Fruit fly (Drosophila melanogaster): ENCODE data around the gene CG13994.

Gene CG13994

DNA sequence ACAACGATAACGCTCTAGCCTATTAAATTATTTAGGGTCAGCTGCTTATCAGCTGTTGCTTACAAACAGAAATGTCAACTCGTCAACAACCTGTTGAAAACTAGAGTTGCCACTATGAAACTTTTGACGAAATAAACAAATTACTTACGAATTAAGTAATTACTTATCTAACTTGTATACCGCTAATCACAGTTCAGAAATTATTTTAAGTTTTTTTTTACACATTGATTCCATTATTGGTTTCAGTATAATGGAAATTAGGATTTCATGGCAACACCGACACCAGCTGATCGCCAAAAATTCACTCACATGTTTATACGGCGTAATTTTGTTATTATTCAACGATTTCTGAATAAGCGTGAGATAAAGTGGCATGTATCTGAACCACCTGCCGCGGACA, 25.0 kb upstream of the CG13994 start, which contains the start of the genes CG9117 and CG31643 (continued):
- TF ChIP-seq CG14050 (GFP tag; IDR thresholded peaks at IDR 0.05): no peak
- peak; percentile 82 for TF ChIP-seq lilli (GFP tag; optimal IDR thresholded peaks at IDR 0.05)
- no peak for TF ChIP-seq CG5180 (GFP tag; optimal IDR thresholded peaks at IDR 0.05)
- no peak for TF ChIP-seq D19A (tag; optimal IDR thresholded peaks at IDR 0.05)
- no peak for TF ChIP-seq gem (tag; optimal IDR thresholded peaks at IDR 0.05)
- TF ChIP-seq Nf-YB (GFP tag; optimal IDR thresholded peaks at IDR 0.05): peak; percentile 10
- TF ChIP-seq fd3F (GFP tag; optimal IDR thresholded peaks at IDR 0.05): peak; percentile 34
- TF ChIP-seq CG3726 (GFP tag; IDR thresholded peaks at IDR 0.05): no peak
- TF ChIP-seq CG14860 (GFP tag; IDR thresholded peaks at IDR 0.05; ENCODE audit: partially characterized antibody): no peak
- TF ChIP-seq Nf-YC (tag; optimal IDR thresholded peaks at IDR 0.05): no peak
- peak; percentile 2 for TF ChIP-seq Oli (tag; optimal IDR thresholded peaks at IDR 0.05)
- no peak for TF ChIP-seq Ravus (GFP tag; IDR thresholded peaks at IDR 0.05)
- no peak for TF ChIP-seq CG10274 (GFP tag; optimal IDR thresholded peaks at IDR 0.05)
- TF ChIP-seq CG13123 (GFP tag; optimal IDR thresholded peaks at IDR 0.05): no peak
- peak; percentile 65 for TF ChIP-seq CG9609 (GFP tag; optimal IDR thresholded peaks at IDR 0.05)
- no peak for TF ChIP-seq HLH4C (GFP tag; IDR thresholded peaks at IDR 0.05; ENCODE audit: partially characterized antibody)
- TF ChIP-seq pan (optimal IDR thresholded peaks at IDR 0.05): no peak
- no peak for TF ChIP-seq pan (GFP tag; optimal IDR thresholded peaks at IDR 0.05 in 1 of 2, IDR thresholded peaks at IDR 0.05 in 1 of 2)
- no peak for TF ChIP-seq CG1024 (GFP tag; IDR thresholded peaks at IDR 0.05)
- peak; percentile 71 for TF ChIP-seq Side (GFP tag; optimal IDR thresholded peaks at IDR 0.05)
- peak; percentile 26 for TF ChIP-seq YL-1 (GFP tag; optimal IDR thresholded peaks at IDR 0.05)
- TF ChIP-seq Hey (tag; optimal IDR thresholded peaks at IDR 0.05): no peak
- TF ChIP-seq sens (GFP tag): peak; percentile 97
- TF ChIP-seq sob (GFP tag; IDR thresholded peaks at IDR 0.05): peak; percentile 58; the same call in 1 of the 2 replicates
- peak; percentile 31; the same call in 1 of the 2 replicates for TF ChIP-seq vvl (GFP tag; IDR thresholded peaks at IDR 0.05)
- TF ChIP-seq ewg (GFP tag; optimal IDR thresholded peaks at IDR 0.05): peak; percentile 28
- TF ChIP-seq CG2202 (tag; optimal IDR thresholded peaks at IDR 0.05): no peak
- TF ChIP-seq CG11560 (tag; IDR thresholded peaks at IDR 0.05): no peak
- TF ChIP-seq CG15073 (GFP tag; optimal IDR thresholded peaks at IDR 0.05): no peak
- no peak for TF ChIP-seq CG31441 (GFP tag; IDR thresholded peaks at IDR 0.05)
- TF ChIP-seq tap (tag; optimal IDR thresholded peaks at IDR 0.05): no peak
- TF ChIP-seq CG12391 (tag; optimal IDR thresholded peaks at IDR 0.05): peak; percentile 76
- TF ChIP-seq kay (GFP tag; optimal IDR thresholded peaks at IDR 0.05): peak; percentile 33
- no peak for TF ChIP-seq CG11247 (GFP tag; IDR thresholded peaks at IDR 0.05)
- TF ChIP-seq CG12104 (GFP tag; optimal IDR thresholded peaks at IDR 0.05): peak; percentile 14
- TF ChIP-seq Scr (GFP tag; IDR thresholded peaks at IDR 0.05; ENCODE audit: partially characterized antibody): peak; percentile 21; the same call in 1 of the 2 replicates
- TF ChIP-seq CG3838 (GFP tag; optimal IDR thresholded peaks at IDR 0.05): no peak
- TF ChIP-seq CG10565 (GFP tag; optimal IDR thresholded peaks at IDR 0.05): no peak
- no peak for TF ChIP-seq CG2875 (GFP tag; optimal IDR thresholded peaks at IDR 0.05)
- TF ChIP-seq gsb (GFP tag; IDR thresholded peaks at IDR 0.05): no peak
- no peak for TF ChIP-seq Deaf1 (tag; optimal IDR thresholded peaks at IDR 0.05)
- TF ChIP-seq Atf6 (GFP tag; IDR thresholded peaks at IDR 0.05): peak; percentile 52; the same call in 1 of the 2 replicates
- TF ChIP-seq CG7556 (GFP tag; optimal IDR thresholded peaks at IDR 0.05): peak; percentile 26
- TF ChIP-seq ase (GFP tag; IDR thresholded peaks at IDR 0.05): 0 out of 3 replicates have a peak, but pooled peaks have one; percentile 47
- peak; percentile 31; the same call in 1 of the 3 replicates for TF ChIP-seq Doc3 (GFP tag; IDR thresholded peaks at IDR 0.05; ENCODE audit: partially characterized antibody)
- TF ChIP-seq CG9215 (GFP tag; IDR thresholded peaks at IDR 0.05): no peak
- no peak for TF ChIP-seq CG42726 (GFP tag; IDR thresholded peaks at IDR 0.05; ENCODE audit: partially characterized antibody)
- no peak for TF ChIP-seq wek (GFP tag; optimal IDR thresholded peaks at IDR 0.05)
- no peak for TF ChIP-seq Sox100B (GFP tag; optimal IDR thresholded peaks at IDR 0.05)
- TF ChIP-seq nau (GFP tag; optimal IDR thresholded peaks at IDR 0.05): no peak
- no peak for TF ChIP-seq CG10543 (GFP tag; optimal IDR thresholded peaks at IDR 0.05)

Data from whole organism, embryonic.